Worm (Caenorhabditis elegans): ENCODE measurements around the gene ddr-2.

ddr-2 gene

ce11 chrX:3298582-3298981 lies 16.5 kb upstream of the ddr-2 start, which contains the start of gene K09C4.1:
TSS of gene K09C4.1 (plus strand) at chrX:3298882.
- TF ChIP-seq spr-1 (tag; optimal IDR thresholded peaks at IDR 0.05) (no peak), lir-3 (tag; optimal IDR thresholded peaks at IDR 0.05) (no peak), duxl-1 (tag; optimal IDR thresholded peaks at IDR 0.05; ENCODE audit: poor library complexity) (no peak), daf-16 (GFP tag; optimal IDR thresholded peaks at IDR 0.05) (no peak), daf-16 (tag; optimal IDR thresholded peaks at IDR 0.05) (peak; percentile 46), nhr-28 (tag; optimal IDR thresholded peaks at IDR 0.05) (peak; percentile 26)

- TF ChIP-seq mxl-3 (GFP tag; optimal IDR thresholded peaks at IDR 0.05) (no peak), dmd-6 (GFP tag; IDR thresholded peaks at IDR 0.05) (peak; percentile 66)
Observed at ce11 chrX:3300582-3300981, 14.5 kb upstream of the ddr-2 start.

ce11 chrX:3301770-3302169 lies 13.3 kb upstream of the ddr-2 start, which contains the start of gene F11D5.5:
TSS of gene F11D5.5 (plus strand) at chrX:3302070.
- TF ChIP-seq pqm-1 (tag; optimal IDR thresholded peaks at IDR 0.05) = no peak
- TF ChIP-seq tra-1 (GFP tag; IDR thresholded peaks at IDR 0.05) = no peak
- TF ChIP-seq jun-1 (tag; optimal IDR thresholded peaks at IDR 0.05) = no peak
- no peak for TF ChIP-seq nhr-10 (tag; optimal IDR thresholded peaks at IDR 0.05)
- TF ChIP-seq Y5F2A.4 (GFP tag; optimal IDR thresholded peaks at IDR 0.05) = no peak
- TF ChIP-seq daf-12 (tag; optimal IDR thresholded peaks at IDR 0.05) = no peak
- TF ChIP-seq lim-7 (GFP tag; IDR thresholded peaks at IDR 0.05) = no peak
- TF ChIP-seq sdz-12 (GFP tag; optimal IDR thresholded peaks at IDR 0.05) = no peak
- no peak for TF ChIP-seq Y75B8A.6 (GFP tag; IDR thresholded peaks at IDR 0.05)
- no peak for TF ChIP-seq tag-97 (GFP tag; IDR thresholded peaks at IDR 0.05)
- TF ChIP-seq ceh-32 (tag; optimal IDR thresholded peaks at IDR 0.05; ENCODE audit: poor library complexity) = no peak
- TF ChIP-seq ctbp-1 (GFP tag; IDR thresholded peaks at IDR 0.05) = no peak
- no peak for TF ChIP-seq lin-13 (GFP tag; optimal IDR thresholded peaks at IDR 0.05)
- no peak for TF ChIP-seq dmd-6 (GFP tag; IDR thresholded peaks at IDR 0.05)
- no peak for TF ChIP-seq vab-7 (GFP tag; IDR thresholded peaks at IDR 0.05)
- TF ChIP-seq set-16 (GFP tag; IDR thresholded peaks at IDR 0.05) = no peak
- no peak for TF ChIP-seq mes-2 (tag; optimal IDR thresholded peaks at IDR 0.05; ENCODE audit: poor library complexity, severe bottlenecking)
- TF ChIP-seq R02D3.7 (tag; optimal IDR thresholded peaks at IDR 0.05) = no peak

- TF ChIP-seq nhr-41 (GFP tag; IDR thresholded peaks at IDR 0.05) = no peak
- 0 out of 2 replicates have a peak, but pooled peaks have one; percentile 8 for TF ChIP-seq dmd-6 (GFP tag; IDR thresholded peaks at IDR 0.05)
Observed at ce11 chrX:3304068-3304467, 11.0 kb upstream of the ddr-2 start, which contains the start of gene F11D5.7. TSS of gene F11D5.7 (plus strand) at chrX:3304368.

ce11 chrX:3306594-3307296 lies 8.4 kb upstream of the ddr-2 start:
- TF ChIP-seq dve-1 (tag; optimal IDR thresholded peaks at IDR 0.05; ENCODE audit: insufficient read depth) (peak; percentile 57), R02D3.7 (tag; optimal IDR thresholded peaks at IDR 0.05) (no peak), dmd-6 (GFP tag; IDR thresholded peaks at IDR 0.05) (peak; percentile 94), pha-4 (GFP tag; IDR thresholded peaks at IDR 0.05) (no peak), pha-4 (tag; optimal IDR thresholded peaks at IDR 0.05) (no peak), ZK337.2 (GFP tag; IDR thresholded peaks at IDR 0.05) (no peak), aly-2 (tag; optimal IDR thresholded peaks at IDR 0.05) (no peak), dpl-1 (GFP tag; optimal IDR thresholded peaks at IDR 0.05) (no peak), spr-3 (GFP tag; optimal IDR thresholded peaks at IDR 0.05) (no peak), daf-16 (GFP tag; optimal IDR thresholded peaks at IDR 0.05) (no peak), daf-16 (tag; optimal IDR thresholded peaks at IDR 0.05) (peak; percentile 42), lin-1 (GFP tag; IDR thresholded peaks at IDR 0.05) (no peak), nhr-28 (tag; optimal IDR thresholded peaks at IDR 0.05) (peak; percentile 86), attf-4 (tag; optimal IDR thresholded peaks at IDR 0.05) (no peak), nhr-48 (tag; optimal IDR thresholded peaks at IDR 0.05) (peak; percentile 10), nhr-77 (tag; optimal IDR thresholded peaks at IDR 0.05) (peak; percentile 42), pqm-1 (tag; optimal IDR thresholded peaks at IDR 0.05) (peak; percentile 74), tag-97 (GFP tag; IDR thresholded peaks at IDR 0.05) (no peak), egl-43 (GFP tag; IDR thresholded peaks at IDR 0.05) (no peak), arid-1 (GFP tag; conservative IDR thresholded peaks at IDR 0.05) (no peak), hlh-11 (tag; optimal IDR thresholded peaks at IDR 0.05) (peak; percentile 51), ces-1 (GFP tag; optimal IDR thresholded peaks at IDR 0.05) (no peak)

All from whole organism, L4 larva.